Worm (Caenorhabditis elegans): Measurements from ENCODE around the gene W05H7.1.

- peak; percentile 72 to 77 (median 73) for TF ChIP-seq dpl-1 (GFP tag; optimal IDR thresholded peaks at IDR 0.05)
- TF ChIP-seq lin-13 (GFP tag; optimal IDR thresholded peaks at IDR 0.05): peak; percentile 93
- peak; percentile 91 for TF ChIP-seq grh-1 (GFP tag; IDR thresholded peaks at IDR 0.05)
- peak; percentile 99 for TF ChIP-seq nhr-20 (tag; optimal IDR thresholded peaks at IDR 0.05)
Observed at ce11 chrX:1446593-1447141, 3.9 kb upstream of the W05H7.1 start, which contains the start of gene zfp-3.

All from whole organism, L1 larva.